Fruit fly (Drosophila melanogaster): Measurements from ENCODE around the gene CG33995.

DNA sequence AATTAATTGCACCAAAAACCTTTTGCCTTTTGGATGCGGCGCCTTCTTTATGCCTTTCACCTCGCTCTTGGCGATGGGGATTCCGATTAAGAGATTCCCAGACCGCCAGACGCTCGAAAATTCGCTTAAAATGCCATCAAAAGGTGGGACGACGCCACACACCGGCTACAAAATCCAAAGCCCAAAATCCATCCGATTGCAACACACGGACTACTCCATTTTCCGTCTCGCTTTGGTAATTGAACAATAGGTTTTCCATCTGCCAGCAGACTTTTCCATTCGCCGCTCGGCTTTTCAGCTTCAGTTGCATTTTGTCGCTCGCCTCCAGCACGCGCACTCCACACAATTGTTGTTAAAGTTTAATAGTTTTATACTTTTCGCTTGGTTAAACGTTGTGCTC is 17.4 kb downstream of the CG33995 start, which contains the start of gene qtc:
- no peak for TF ChIP-seq jim (GFP tag; optimal IDR thresholded peaks at IDR 0.05)
- no peak for TF ChIP-seq CrebA (GFP tag; optimal IDR thresholded peaks at IDR 0.05; ENCODE audit: borderline replicate concordance)
- TF ChIP-seq br (GFP tag; optimal IDR thresholded peaks at IDR 0.05) = no peak
- no peak for TF ChIP-seq Dif (GFP tag; optimal IDR thresholded peaks at IDR 0.05; ENCODE audit: partially characterized antibody)
- TF ChIP-seq woc (GFP tag; optimal IDR thresholded peaks at IDR 0.05) = no peak
- TF ChIP-seq dl (GFP tag; optimal IDR thresholded peaks at IDR 0.05; ENCODE audit: insufficient read depth in 1 of 2, partially characterized antibody in 2 of 2) = no peak
- no peak for TF ChIP-seq dmrt93B (GFP tag; optimal IDR thresholded peaks at IDR 0.05)
- TF ChIP-seq sage (GFP tag; optimal IDR thresholded peaks at IDR 0.05) = no peak
- no peak for TF ChIP-seq N (GFP tag; optimal IDR thresholded peaks at IDR 0.05)
